Fruit fly (Drosophila melanogaster) whole organism, pupa: ENCODE measurements around the gene Sfp38D.

Source experiments
- CG10348 ChIP-seq: fragments of 200-800 bp; sonication (Bioruptor generic); IDR thresholded peaks from 2 replicates; pipeline ENCODE4 v1.3.6; 2022; ENCODE audit warnings: missing biosample characterization, missing genetic modification characterization
- CG12605 ChIP-seq: fragments of 200-800 bp; sonication (Bioruptor generic); IDR thresholded peaks from 2 replicates; pipeline ENCODE4 v1.3.6; 2022; ENCODE audit warnings: missing biosample characterization, missing genetic modification characterization
- CG13204 ChIP-seq: fragments of 200-800 bp; sonication (Bioruptor generic); optimal IDR thresholded peaks from 2 replicates; lab custom pipeline; 2018; ENCODE audit warnings: missing biosample characterization, mild to moderate bottlenecking, missing genetic modification characterization, moderate library complexity
- CG14655 ChIP-seq: fragments of 200-800 bp; sonication (Bioruptor generic); optimal IDR thresholded peaks from 3 replicates; lab custom pipeline; 2017; ENCODE audit warnings: mild to moderate bottlenecking, missing biosample characterization, missing genetic modification reagents, missing genetic modification characterization
- CG15710 ChIP-seq: fragments of 200-800 bp; sonication (Bioruptor generic); optimal IDR thresholded peaks from 2 replicates; lab custom pipeline; 2018; ENCODE audit warnings: missing biosample characterization, mild to moderate bottlenecking, missing genetic modification characterization, moderate library complexity
- CG17806 ChIP-seq: fragments of 200-800 bp; sonication (Bioruptor generic); optimal IDR thresholded peaks from 2 replicates; lab custom pipeline; 2018; ENCODE audit warnings: missing biosample characterization, mild to moderate bottlenecking, missing genetic modification characterization, moderate library complexity
- CG32121 ChIP-seq: fragments of 200-800 bp; sonication (Bioruptor generic); IDR thresholded peaks from 2 replicates; pipeline ENCODE4 v1.3.6; 2022; ENCODE audit warnings: missing biosample characterization, missing genetic modification characterization
- CG34367 ChIP-seq: fragments of 200-800 bp; sonication (Bioruptor generic); optimal IDR thresholded peaks from 2 replicates; lab custom pipeline; 2018; ENCODE audit warnings: missing biosample characterization, mild to moderate bottlenecking, missing genetic modification characterization
- CG4496 ChIP-seq: fragments of 200-800 bp; sonication (Bioruptor generic); IDR thresholded peaks from 3 replicates; pipeline ENCODE4 v1.3.6; 2022; ENCODE audit warnings: missing biosample characterization, missing genetic modification characterization
- CG8159 ChIP-seq: fragments of 200-800 bp; sonication (Bioruptor generic); optimal IDR thresholded peaks from 3 replicates; lab custom pipeline; 2018; ENCODE audit warnings: missing biosample characterization, mild to moderate bottlenecking, missing genetic modification characterization, moderate library complexity
- CG8301 ChIP-seq: fragments of 200-800 bp; sonication (Bioruptor generic); optimal IDR thresholded peaks from 2 replicates; lab custom pipeline; 2018; ENCODE audit warnings: missing biosample characterization, mild to moderate bottlenecking, missing genetic modification characterization
- CG9948 ChIP-seq: fragments of 200-800 bp; sonication (Bioruptor generic); optimal IDR thresholded peaks from 2 replicates; lab custom pipeline; 2018; ENCODE audit warnings: missing biosample characterization, mild to moderate bottlenecking, missing genetic modification characterization, moderate library complexity
- D1 ChIP-seq: fragments of 200-800 bp; sonication (Bioruptor generic); optimal IDR thresholded peaks from 2 replicates; lab custom pipeline; 2018; ENCODE audit warnings: missing biosample characterization, mild to moderate bottlenecking, missing genetic modification characterization, moderate library complexity
- EcR ChIP-seq: fragments of 200-800 bp; sonication (Bioruptor generic); optimal IDR thresholded peaks from 3 replicates; lab custom pipeline; 2019; ENCODE audit warnings: missing biosample characterization, missing genetic modification characterization, mild to moderate bottlenecking, moderate library complexity, missing genetic modification reagents
- Ets98B ChIP-seq: fragments of 200-800 bp; sonication (Bioruptor generic); IDR thresholded peaks from 2 replicates; pipeline ENCODE4 v1.3.6; 2022; ENCODE audit warnings: missing biosample characterization, missing genetic modification characterization
- Pif1A ChIP-seq: fragments of 200-800 bp; sonication (Bioruptor generic); optimal IDR thresholded peaks from 3 replicates; lab custom pipeline; 2016; ENCODE audit warnings: missing biosample characterization, missing genetic modification characterization
- Pif1B ChIP-seq: fragments of 200-800 bp; sonication (Bioruptor generic); optimal IDR thresholded peaks from 3 replicates; lab custom pipeline; 2016; ENCODE audit warnings: missing biosample characterization, missing genetic modification characterization
- Snoo ChIP-seq: fragments of 200-800 bp; sonication (Bioruptor generic); optimal IDR thresholded peaks from 3 replicates; lab custom pipeline; 2017; ENCODE audit warnings: missing biosample characterization, mild to moderate bottlenecking, missing genetic modification characterization, inconsistent platforms
- fd96Ca ChIP-seq: fragments of 200-800 bp; sonication (Bioruptor generic); IDR thresholded peaks from 3 replicates; pipeline ENCODE4 v1.3.6; 2022; ENCODE audit warnings: missing biosample characterization, missing genetic modification characterization
- gl ChIP-seq: fragments of 200-800 bp; sonication (Bioruptor generic); optimal IDR thresholded peaks from 2 replicates; lab custom pipeline; 2018; ENCODE audit warnings: missing biosample characterization, mild to moderate bottlenecking, missing genetic modification characterization
- rn ChIP-seq: fragments of 200-800 bp; sonication (Bioruptor generic); IDR thresholded peaks from 2 replicates; pipeline ENCODE4 v1.3.6; 2022; ENCODE audit warnings: missing biosample characterization, missing genetic modification characterization

Sfp38D gene

dm6 chr2L:20673737-20674461 is 33.2 kb downstream of the Sfp38D start:
- TF ChIP-seq CG15710 (tag; lab: Kevin White, UChicago) = no peak
- TF ChIP-seq D1 (tag; lab: Kevin White, UChicago) = no peak
- TF ChIP-seq CG32121 (GFP tag; lab: Robert Waterston, UW) = 0 out of 2 replicates have a peak, but pooled peaks have one; percentile 24
- TF ChIP-seq EcR (GFP tag; lab: Kevin White, UChicago) = peak; percentile 17

- no peak for TF ChIP-seq Pif1A (GFP tag; lab: Kevin White, UChicago)
- TF ChIP-seq CG12605 = no peak
- no peak for TF ChIP-seq CG13204 (GFP tag; lab: Kevin White, UChicago)
- TF ChIP-seq CG9948 (tag; lab: Kevin White, UChicago) = no peak
- no peak for TF ChIP-seq CG34367
- no peak for TF ChIP-seq CG4496 (GFP tag; lab: Robert Waterston, UW)
- no peak for TF ChIP-seq CG8159 (tag; lab: Kevin White, UChicago)
- no peak for TF ChIP-seq fd96Ca (GFP tag; lab: Robert Waterston, UW)
- no peak for TF ChIP-seq CG17806
- TF ChIP-seq D1 (tag; lab: Kevin White, UChicago) = no peak
- no peak for TF ChIP-seq CG32121 (GFP tag; lab: Robert Waterston, UW)
- no peak for TF ChIP-seq CG14655 (GFP tag; lab: Kevin White, UChicago)
Measured at dm6 chr2L:20674718-20675117, 34.0 kb downstream of the Sfp38D start.

dm6 chr2L:20675875-20676274 is 35.2 kb downstream of the Sfp38D start, which contains the start of the genes CG31678 and IKKepsilon:
TSS of gene CG31678 (minus strand) at chr2L:20675941.
TSS of gene IKKepsilon (plus strand) at chr2L:20676045.
- TF ChIP-seq D1 (tag; lab: Kevin White, UChicago) (no peak), fd96Ca (GFP tag; lab: Robert Waterston, UW) (no peak), CG9948 (tag; lab: Kevin White, UChicago) (peak; percentile 29), Pif1B (GFP tag; lab: Kevin White, UChicago) (no peak), CG34367 (peak; percentile 28), CG14655 (GFP tag; lab: Kevin White, UChicago) (no peak), CG13204 (GFP tag; lab: Kevin White, UChicago) (no peak), CG4496 (GFP tag; lab: Robert Waterston, UW) (peak; percentile 44; the same call in 1 of the 3 replicates), Pif1A (GFP tag; lab: Kevin White, UChicago) (no peak), rn (GFP tag; lab: Robert Waterston, UW) (0 out of 2 replicates have a peak, but pooled peaks have one; percentile 10), CG10348 (GFP tag; lab: Robert Waterston, UW) (no peak), CG15710 (tag; lab: Kevin White, UChicago) (peak; percentile 46), Ets98B (GFP tag; lab: Robert Waterston, UW) (peak; percentile 59), CG8159 (tag; lab: Kevin White, UChicago) (peak; percentile 43), CG17806 (peak; percentile 39), EcR (GFP tag; lab: Kevin White, UChicago) (peak; percentile 30), Snoo (peak; percentile 45), CG8301 (tag; lab: Kevin White, UChicago) (peak; percentile 25), CG12605 (peak; percentile 29; the same call in 1 of the 2 replicates), gl (tag; lab: Kevin White, UChicago) (no peak), CG32121 (GFP tag; lab: Robert Waterston, UW) (0 out of 2 replicates have a peak, but pooled peaks have one; percentile 26)

- TF ChIP-seq CG8301 (tag; lab: Kevin White, UChicago) (peak; percentile 22), CG10348 (GFP tag; lab: Robert Waterston, UW) (no peak), CG14655 (GFP tag; lab: Kevin White, UChicago) (no peak), CG4496 (GFP tag; lab: Robert Waterston, UW) (0 out of 3 replicates have a peak, but pooled peaks have one; percentile 62), Pif1B (GFP tag; lab: Kevin White, UChicago) (peak; percentile 73), rn (GFP tag; lab: Robert Waterston, UW) (no peak), CG12605 (peak; percentile 52; the same call in 1 of the 2 replicates), CG9948 (tag; lab: Kevin White, UChicago) (no peak), fd96Ca (GFP tag; lab: Robert Waterston, UW) (no peak), gl (tag; lab: Kevin White, UChicago) (no peak), Pif1A (GFP tag; lab: Kevin White, UChicago) (no peak), CG8159 (tag; lab: Kevin White, UChicago) (no peak), CG15710 (tag; lab: Kevin White, UChicago) (peak; percentile 63), Snoo (no peak), CG32121 (GFP tag; lab: Robert Waterston, UW) (0 out of 2 replicates have a peak, but pooled peaks have one; percentile 12), D1 (tag; lab: Kevin White, UChicago) (no peak), CG34367 (peak; percentile 35), Ets98B (GFP tag; lab: Robert Waterston, UW) (0 out of 2 replicates have a peak, but pooled peaks have one; percentile 13), CG13204 (GFP tag; lab: Kevin White, UChicago) (no peak), EcR (GFP tag; lab: Kevin White, UChicago) (no peak), CG17806 (no peak)
Measured at dm6 chr2L:20681648-20682098, 41.0 kb downstream of the Sfp38D start, which contains the start of gene Cen. TSS of gene Cen (minus strand) at chr2L:20681846.

- TF ChIP-seq CG12605 = no peak
- TF ChIP-seq CG4496 (GFP tag; lab: Robert Waterston, UW) = no peak
- TF ChIP-seq CG8301 (tag; lab: Kevin White, UChicago) = no peak
- no peak for TF ChIP-seq CG9948 (tag; lab: Kevin White, UChicago)
- no peak for TF ChIP-seq CG15710 (tag; lab: Kevin White, UChicago)
- no peak for TF ChIP-seq Ets98B (GFP tag; lab: Robert Waterston, UW)
- no peak for TF ChIP-seq CG17806
- TF ChIP-seq rn (GFP tag; lab: Robert Waterston, UW) = no peak
- TF ChIP-seq CG10348 (GFP tag; lab: Robert Waterston, UW) = no peak
- TF ChIP-seq Pif1A (GFP tag; lab: Kevin White, UChicago) = no peak
- TF ChIP-seq D1 (tag; lab: Kevin White, UChicago) = no peak
- no peak for TF ChIP-seq Snoo
- no peak for TF ChIP-seq CG14655 (GFP tag; lab: Kevin White, UChicago)
- TF ChIP-seq gl (tag; lab: Kevin White, UChicago) = no peak
- no peak for TF ChIP-seq fd96Ca (GFP tag; lab: Robert Waterston, UW)
- no peak for TF ChIP-seq Pif1B (GFP tag; lab: Kevin White, UChicago)
- TF ChIP-seq CG8159 (tag; lab: Kevin White, UChicago) = no peak
- TF ChIP-seq CG32121 (GFP tag; lab: Robert Waterston, UW) = no peak
- no peak for TF ChIP-seq EcR (GFP tag; lab: Kevin White, UChicago)
- no peak for TF ChIP-seq CG13204 (GFP tag; lab: Kevin White, UChicago)
Measured at dm6 chr2L:20682136-20682733, 41.5 kb downstream of the Sfp38D start, which contains the start of gene CG2617. TSS of gene CG2617 (plus strand) at chr2L:20682368.
